Fruit fly (Drosophila melanogaster): ENCODE results near the gene CycK.

The CycK gene

DNA sequence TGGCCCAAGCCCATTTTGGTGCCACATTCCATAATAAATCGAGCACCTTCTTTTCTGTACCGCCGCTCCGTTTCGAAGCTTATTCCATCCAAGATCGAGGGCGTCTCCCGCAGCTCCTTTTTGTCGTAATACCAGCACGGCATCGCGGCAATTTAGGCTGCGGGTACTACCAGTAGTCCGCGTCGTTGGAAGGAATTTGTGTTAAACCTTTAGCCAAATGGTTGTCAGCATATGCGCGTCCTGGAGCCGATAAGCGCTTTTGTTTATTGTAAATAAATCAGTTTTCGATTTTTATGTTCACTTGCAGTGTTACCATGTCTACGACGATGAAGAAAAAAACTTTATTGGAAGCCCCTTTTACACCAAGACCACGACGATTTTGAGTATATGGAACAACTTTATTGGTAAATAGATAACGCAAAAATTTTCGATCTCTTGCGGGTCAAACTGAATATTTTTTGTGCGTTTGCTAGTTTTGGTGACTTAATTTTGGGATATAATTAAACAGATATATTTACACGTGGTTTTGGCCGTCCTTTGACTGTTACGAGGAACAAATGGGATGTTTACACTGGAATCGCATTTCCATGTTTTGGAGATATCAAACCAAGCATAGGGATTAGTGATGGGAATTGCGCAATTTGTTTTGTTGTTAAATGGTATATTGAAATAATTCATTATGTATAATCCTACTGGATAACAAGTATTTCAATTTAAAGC is at the start of gene CycK:
TSS of gene CycK (minus strand) at position 562 of the 720 bp plus-strand sequence.
- TF ChIP-seq achi (GFP tag; optimal IDR thresholded peaks at IDR 0.05) (peak; percentile 15), pdm3 (GFP tag; optimal IDR thresholded peaks at IDR 0.05) (no peak), dsx (GFP tag; optimal IDR thresholded peaks at IDR 0.05; ENCODE audit: poor library complexity, severe bottlenecking) (no peak), svp (GFP tag) (peak; percentile 55), Smox (GFP tag; optimal IDR thresholded peaks at IDR 0.05) (peak; percentile 20), CG6808 (GFP tag; optimal IDR thresholded peaks at IDR 0.05) (no peak), CG16779 (tag; optimal IDR thresholded peaks at IDR 0.05) (no peak), Blimp-1 (GFP tag; optimal IDR thresholded peaks at IDR 0.05) (no peak), CG32006 (GFP tag; optimal IDR thresholded peaks at IDR 0.05) (peak; percentile 34), topi (GFP tag; optimal IDR thresholded peaks at IDR 0.05) (peak; percentile 10), eg (GFP tag; IDR thresholded peaks at IDR 0.05) (no peak), Met (GFP tag; optimal IDR thresholded peaks at IDR 0.05) (no peak), Ets21C (GFP tag; optimal IDR thresholded peaks at IDR 0.05) (peak; percentile 37), fd85E (GFP tag; optimal IDR thresholded peaks at IDR 0.05) (no peak), CG15336 (GFP tag; IDR thresholded peaks at IDR 0.05) (no peak), Hr38 (GFP tag; optimal IDR thresholded peaks at IDR 0.05) (no peak), ss (GFP tag; optimal IDR thresholded peaks at IDR 0.05) (peak in 1 of 2 experiments; percentile 10), CG7368 (GFP tag; optimal IDR thresholded peaks at IDR 0.05) (no peak), Hr4 (GFP tag; optimal IDR thresholded peaks at IDR 0.05) (peak; percentile 25), Eip78C (GFP tag) (peak; percentile 60), esn (GFP tag; optimal IDR thresholded peaks at IDR 0.05) (no peak), salr (GFP tag; optimal IDR thresholded peaks at IDR 0.05) (no peak), CG34406 (GFP tag; optimal IDR thresholded peaks at IDR 0.05) (no peak), CG9139 (GFP tag; optimal IDR thresholded peaks at IDR 0.05) (no peak), vri (GFP tag; optimal IDR thresholded peaks at IDR 0.05) (no peak), CG11294 (GFP tag; IDR thresholded peaks at IDR 0.05) (no peak), dac (GFP tag; optimal IDR thresholded peaks at IDR 0.05) (no peak), Sox102F (GFP tag; optimal IDR thresholded peaks at IDR 0.05) (no peak), acj6 (GFP tag; optimal IDR thresholded peaks at IDR 0.05) (no peak), CG6276 (GFP tag; optimal IDR thresholded peaks at IDR 0.05) (no peak), lz (GFP tag; optimal IDR thresholded peaks at IDR 0.05) (peak; percentile 18), cyc (GFP tag; optimal IDR thresholded peaks at IDR 0.05) (peak; percentile 14), Lpt (GFP tag; optimal IDR thresholded peaks at IDR 0.05) (no peak), CG3032 (tag; optimal IDR thresholded peaks at IDR 0.05) (peak; percentile 3), CG10669 (GFP tag; optimal IDR thresholded peaks at IDR 0.05) (no peak), Eip93F (GFP tag; optimal IDR thresholded peaks at IDR 0.05) (no peak), Sox14 (GFP tag; optimal IDR thresholded peaks at IDR 0.05) (peak; percentile 56), Sox15 (GFP tag; optimal IDR thresholded peaks at IDR 0.05) (no peak), CG3919 (GFP tag; optimal IDR thresholded peaks at IDR 0.05) (no peak), CG8119 (GFP tag; IDR thresholded peaks at IDR 0.05) (no peak), CG8319 (GFP tag; optimal IDR thresholded peaks at IDR 0.05) (no peak), Ets96B (tag; optimal IDR thresholded peaks at IDR 0.05) (no peak), CG11762 (GFP tag; optimal IDR thresholded peaks at IDR 0.05; ENCODE audit: insufficient read depth) (no peak), Hr39 (GFP tag; optimal IDR thresholded peaks at IDR 0.05) (peak; percentile 33), spab (GFP tag; optimal IDR thresholded peaks at IDR 0.05) (no peak), CG31627 (GFP tag; optimal IDR thresholded peaks at IDR 0.05) (peak; percentile 30), Gug (GFP tag; IDR thresholded peaks at IDR 0.05) (no peak), fkh (GFP tag; optimal IDR thresholded peaks at IDR 0.05) (peak; percentile 10), CG10631 (GFP tag; optimal IDR thresholded peaks at IDR 0.05) (peak; percentile 1), CG4318 (GFP tag; optimal IDR thresholded peaks at IDR 0.05) (no peak), net (GFP tag; optimal IDR thresholded peaks at IDR 0.05) (no peak)

Data from whole organism, prepupa.